Worm (Caenorhabditis elegans): ENCODE measurements around the gene Y116F11B.9.

DNA sequence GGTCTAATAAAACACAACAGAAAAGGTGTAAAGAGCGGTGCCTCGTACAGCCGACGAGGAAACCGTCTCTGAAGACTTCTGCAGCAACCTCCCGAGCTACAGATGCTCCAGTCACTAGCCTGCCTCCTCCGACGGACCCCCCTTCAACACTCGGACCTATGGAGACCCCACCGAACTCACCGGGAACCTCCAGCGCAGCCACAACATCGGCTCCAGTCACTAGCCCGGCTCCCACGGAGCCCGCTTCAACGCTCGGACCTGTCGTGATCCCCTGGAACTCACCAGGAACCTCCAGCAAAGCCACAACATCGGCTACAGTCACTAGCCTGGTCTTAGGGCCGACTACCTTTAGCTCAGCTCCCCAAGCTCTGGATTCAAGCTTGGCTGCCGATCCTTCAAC, 7.6 kb downstream of the Y116F11B.9 start:
- TF ChIP-seq pat-9 (tag; optimal IDR thresholded peaks at IDR 0.05): no peak
- no peak for TF ChIP-seq Y22D7AL.16 (tag; optimal IDR thresholded peaks at IDR 0.05)
- TF ChIP-seq ceh-9 (tag; optimal IDR thresholded peaks at IDR 0.05): no peak
- TF ChIP-seq fkh-10 (GFP tag; optimal IDR thresholded peaks at IDR 0.05): no peak
- no peak for TF ChIP-seq npax-4 (tag; optimal IDR thresholded peaks at IDR 0.05)
- TF ChIP-seq ceh-19 (GFP tag; optimal IDR thresholded peaks at IDR 0.05): no peak
- no peak for TF ChIP-seq ceh-22 (tag; optimal IDR thresholded peaks at IDR 0.05)
